Fruit fly (Drosophila melanogaster) whole organism, embryonic: ENCODE results near the gene CG3071.

Source experiments
- CG11085 ChIP-seq: fragments of 200-800 bp; sonication (Bioruptor generic); IDR thresholded peaks from 2 replicates; pipeline ENCODE4 v1.3.6; 2022; ENCODE audit warnings: missing biosample characterization, missing genetic modification characterization
- CG4854 ChIP-seq: fragments of 200-800 bp; sonication (Bioruptor generic); optimal IDR thresholded peaks from 2 replicates; lab custom pipeline; 2016; ENCODE audit warnings: missing biosample characterization, missing genetic modification characterization, inconsistent platforms
- Dip2 ChIP-seq: fragments of 200-800 bp; sonication (Bioruptor generic); IDR thresholded peaks from 2 replicates; pipeline ENCODE4 v1.3.6; 2022; ENCODE audit warnings: missing biosample characterization, missing genetic modification characterization
- cg ChIP-seq: fragments of 200-800 bp; sonication (Bioruptor generic); optimal IDR thresholded peaks from 3 replicates; lab custom pipeline; 2019; ENCODE audit warnings: missing biosample characterization, mild to moderate bottlenecking, missing genetic modification characterization, moderate library complexity
- chm ChIP-seq: fragments of 200-800 bp; sonication (Bioruptor generic); IDR thresholded peaks from 2 replicates; pipeline ENCODE4 v1.3.6; 2022; ENCODE audit warnings: missing biosample characterization, missing genetic modification characterization
- lola ChIP-seq, 3 experiments: fragments of >200 bp in 2 of 3; fragments of 200-800 bp in 1 of 3; sonication (Bioruptor generic) in 1 of 3; optimal IDR thresholded peaks; 2 replicates each; lab custom pipeline; 2017 to 2019; ENCODE audit warnings: missing biosample characterization in 3 of 3, missing genetic modification characterization in 3 of 3, mild to moderate bottlenecking in 1 of 3, moderate library complexity in 1 of 3
- oc ChIP-seq: fragments of 200-800 bp; sonication (Bioruptor generic); optimal IDR thresholded peaks from 2 replicates; lab custom pipeline; 2018; ENCODE audit warnings: missing biosample characterization, mild to moderate bottlenecking, missing genetic modification characterization, moderate library complexity
- pan ChIP-seq, 4 experiments: fragments of >200 bp in 3 of 4; fragments of 200-800 bp in 1 of 4; sonication (Bioruptor generic) in 1 of 4; optimal IDR thresholded peaks in 3 of 4; IDR thresholded peaks in 1 of 4; 2 replicates each; pipeline versions ENCODE4 v1.3.6 to Lab custom; 2017 to 2022; ENCODE audit warnings: missing biosample characterization in 2 of 4, missing genetic modification characterization in 2 of 4, mixed read lengths in 1 of 4
- peb ChIP-seq: fragments of 200-800 bp; sonication (Bioruptor generic); IDR thresholded peaks from 2 replicates; pipeline ENCODE4 v1.3.6; 2022; ENCODE audit warnings: missing biosample characterization, missing genetic modification characterization
- sens ChIP-seq: fragments of 200-800 bp; sonication (Bioruptor generic); peaks from one replicate; lab custom pipeline; 2016; ENCODE audit warnings: missing biosample characterization, missing genetic modification characterization
- seq ChIP-seq: fragments of 200-800 bp; sonication (Bioruptor generic); IDR thresholded peaks from 2 replicates; pipeline ENCODE4 v1.3.6; 2022; ENCODE audit warnings: missing biosample characterization, missing genetic modification characterization
- tna ChIP-seq: fragments of 200-800 bp; sonication (Bioruptor generic); IDR thresholded peaks from 2 replicates; pipeline ENCODE4 v1.3.6; 2022; ENCODE audit warnings: missing biosample characterization, missing genetic modification characterization; ENCODE audit not compliant: partially characterized antibody
- zen ChIP-seq: fragments of 200-800 bp; sonication (Bioruptor generic); optimal IDR thresholded peaks from 3 replicates; lab custom pipeline; 2018; ENCODE audit warnings: missing biosample characterization, mild to moderate bottlenecking, missing genetic modification characterization, moderate library complexity

dm6 chrX:2304514-2305235 lies 42.0 kb downstream of the CG3071 start:
- TF ChIP-seq peb (GFP tag; lab: Robert Waterston, UW) (no peak), seq (GFP tag; lab: Robert Waterston, UW) (no peak), tna (GFP tag; lab: Robert Waterston, UW) (no peak), chm (no peak), CG4854 (no peak), pan (optimal IDR thresholded peaks at IDR 0.05; lab: Kevin White, UChicago) (no peak), pan (GFP tag; optimal IDR thresholded peaks at IDR 0.05 in 1 of 2, IDR thresholded peaks at IDR 0.05 in 1 of 2) (no peak), Dip2 (GFP tag; lab: Robert Waterston, UW) (no peak), lola (GFP tag; optimal IDR thresholded peaks at IDR 0.05; lab: Kevin White, UChicago) (peak in 1 of 3 experiments; percentile 10), zen (tag; lab: Kevin White, UChicago) (no peak), sens (GFP tag; lab: Kevin White, UChicago) (peak; percentile 10), CG11085 (GFP tag; lab: Robert Waterston, UW) (no peak), oc (tag; lab: Kevin White, UChicago) (no peak), cg (GFP tag; lab: Kevin White, UChicago) (no peak)
